Fruit fly (Drosophila melanogaster): ENCODE results near the gene CG42724.

The CG42724 gene

dm6 chr3R:6339795-6340194 is 28.3 kb downstream of the CG42724 start, which contains the start of gene Osi20:
Osi20 (plus strand) TSS chr3R:6340095.
- no peak for TF ChIP-seq Sp1 (GFP tag; optimal IDR thresholded peaks at IDR 0.05)
- TF ChIP-seq psq (GFP tag; optimal IDR thresholded peaks at IDR 0.05) = no peak
- no peak for TF ChIP-seq Jra (GFP tag; optimal IDR thresholded peaks at IDR 0.05)
- TF ChIP-seq lola (GFP tag; optimal IDR thresholded peaks at IDR 0.05) = no peak
- TF ChIP-seq Hr83 (GFP tag; optimal IDR thresholded peaks at IDR 0.05; ENCODE audit: poor library complexity, severe bottlenecking) = no peak

DNA sequence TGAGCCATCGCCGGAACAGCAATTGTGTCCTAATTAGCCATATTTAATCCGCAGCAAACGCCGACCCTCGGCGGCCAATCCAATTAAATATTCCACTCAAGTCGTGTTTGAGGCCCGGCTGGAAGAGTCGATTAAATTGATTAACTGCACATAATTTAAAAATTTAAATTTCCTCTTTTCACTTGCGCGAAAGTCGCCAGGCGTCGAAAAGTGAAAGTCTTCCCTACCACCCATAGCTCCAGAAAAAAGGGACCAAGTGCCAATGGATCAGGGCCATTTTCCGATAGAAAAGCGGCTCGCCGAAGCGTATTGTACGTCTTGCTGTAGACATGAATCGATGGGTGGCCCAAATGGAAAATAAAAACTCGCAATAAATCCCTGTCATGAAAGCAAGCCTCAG is 30.7 kb downstream of the CG42724 start:
- no peak for TF ChIP-seq jim (GFP tag; optimal IDR thresholded peaks at IDR 0.05)
- TF ChIP-seq brk (GFP tag; optimal IDR thresholded peaks at IDR 0.05) = no peak
- TF ChIP-seq Abd-B (GFP tag; optimal IDR thresholded peaks at IDR 0.05) = no peak
- no peak for TF ChIP-seq OdsH (GFP tag; optimal IDR thresholded peaks at IDR 0.05)
- TF ChIP-seq foxo (GFP tag; optimal IDR thresholded peaks at IDR 0.05) = no peak
- no peak for TF ChIP-seq HLH106 (tag; optimal IDR thresholded peaks at IDR 0.05)
- no peak for TF ChIP-seq CG32264 (GFP tag; optimal IDR thresholded peaks at IDR 0.05)
- no peak for TF ChIP-seq Sp1 (GFP tag; optimal IDR thresholded peaks at IDR 0.05)
- TF ChIP-seq dmrt93B (GFP tag; optimal IDR thresholded peaks at IDR 0.05) = no peak
- TF ChIP-seq sv (GFP tag; optimal IDR thresholded peaks at IDR 0.05) = no peak
- TF ChIP-seq Hnf4 (GFP tag; optimal IDR thresholded peaks at IDR 0.05) = no peak
- TF ChIP-seq dl (GFP tag; optimal IDR thresholded peaks at IDR 0.05; ENCODE audit: insufficient read depth in 1 of 2, partially characterized antibody in 2 of 2) = no peak
- no peak for TF ChIP-seq lola (GFP tag; optimal IDR thresholded peaks at IDR 0.05)

DNA sequence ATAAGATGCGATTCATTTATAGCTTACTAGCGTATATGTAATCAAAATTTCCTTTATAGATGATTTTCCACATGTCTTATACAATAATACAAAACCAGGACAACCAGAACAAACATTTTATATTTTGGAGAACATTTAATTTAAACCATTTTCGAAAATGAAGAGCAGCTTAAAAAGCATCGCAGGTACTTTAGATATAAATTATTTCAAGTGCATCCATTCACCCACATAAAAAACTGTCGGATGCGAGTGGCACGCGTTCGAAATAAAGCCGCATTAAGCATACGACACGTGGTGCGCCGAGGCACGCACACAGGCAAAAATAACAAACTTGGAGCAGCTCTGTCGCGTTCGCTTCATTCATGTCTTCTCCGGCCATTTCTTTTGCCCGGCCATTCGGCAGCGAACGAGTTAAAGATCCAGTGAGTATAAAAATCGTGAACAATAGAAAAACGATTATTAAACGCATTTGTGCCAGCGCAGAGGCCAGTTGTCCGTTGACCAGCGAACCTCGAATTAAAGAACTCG is 33.1 kb downstream of the CG42724 start, which contains the start of gene Osi19:
Gene Osi19 (plus strand): TSS at position 457 of the 528 bp plus-strand sequence.
- TF ChIP-seq CrebA (GFP tag; optimal IDR thresholded peaks at IDR 0.05; ENCODE audit: borderline replicate concordance) = no peak
- no peak for TF ChIP-seq Dif (GFP tag; optimal IDR thresholded peaks at IDR 0.05; ENCODE audit: partially characterized antibody)

DNA sequence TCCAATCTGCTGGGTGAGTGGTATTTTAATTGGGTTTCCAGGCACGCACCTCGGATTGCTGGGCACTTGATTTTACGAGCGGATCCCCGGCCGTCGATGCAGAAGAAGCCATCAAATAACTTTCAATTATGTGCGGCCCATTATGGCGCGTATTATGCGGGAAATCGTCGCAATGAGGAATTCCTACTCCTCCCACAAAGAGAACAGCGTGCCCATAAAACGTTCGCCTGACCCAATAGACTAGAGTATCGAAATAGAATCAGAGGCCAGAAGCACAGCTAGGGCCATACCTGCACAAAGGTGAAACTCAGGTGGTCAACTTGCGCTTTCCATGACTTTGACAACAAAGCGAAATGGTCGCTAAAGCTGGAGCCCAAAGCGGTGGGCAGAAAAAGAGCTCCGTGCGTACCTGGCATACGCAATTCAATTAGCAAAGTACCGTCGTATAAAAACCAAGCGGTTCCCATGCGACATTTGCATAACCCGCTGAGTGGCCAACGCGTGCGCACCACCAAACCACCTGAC is 38.3 kb downstream of the CG42724 start, which contains the start of gene Osi18:
Gene Osi18 (plus strand): TSS at position 475 of the 525 bp plus-strand sequence.
- TF ChIP-seq dl (GFP tag; optimal IDR thresholded peaks at IDR 0.05; ENCODE audit: insufficient read depth in 1 of 2, partially characterized antibody in 2 of 2) (no peak), N (GFP tag; optimal IDR thresholded peaks at IDR 0.05) (no peak)

- TF ChIP-seq N (GFP tag; optimal IDR thresholded peaks at IDR 0.05) (no peak), h (GFP tag; optimal IDR thresholded peaks at IDR 0.05) (no peak), Mio (GFP tag; optimal IDR thresholded peaks at IDR 0.05) (no peak), rgr (GFP tag; optimal IDR thresholded peaks at IDR 0.05) (no peak), psq (GFP tag; optimal IDR thresholded peaks at IDR 0.05) (no peak), dmrt93B (GFP tag; optimal IDR thresholded peaks at IDR 0.05) (no peak), fru (GFP tag; optimal IDR thresholded peaks at IDR 0.05) (no peak)
These were observed 53.0 kb downstream of the CG42724 start for dm6 chr3R:6315078-6315477.

Measured in whole organism, wandering third instar larva.